Worm (Caenorhabditis elegans) whole organism, mixed stage, embryonic: Measurements from ENCODE around the gene bath-45.

ENCODE experiments used
- blmp-1 ChIP-seq: fragments of 150-350 bp; optimal IDR thresholded peaks from 2 replicates; lab custom pipeline; 2014; ENCODE audit warnings: missing biosample characterization, missing genetic modification characterization
- cnd-1 ChIP-seq: fragments of 200-800 bp; sonication (Bioruptor generic); optimal IDR thresholded peaks from 2 replicates; lab custom pipeline; 2018; ENCODE audit warnings: mild to moderate bottlenecking, missing genetic modification characterization, missing compliant biosample characterization
- elt-1 ChIP-seq: sonication (generic microtip); optimal IDR thresholded peaks from 2 replicates; lab custom pipeline; 2017; ENCODE audit warnings: missing genetic modification characterization, mild to moderate bottlenecking, missing compliant biosample characterization, antibody characterized with exemption, moderate library complexity, borderline replicate concordance; ENCODE audit not compliant: insufficient read depth
- nhr-2 ChIP-seq: fragments of 150-350 bp; optimal IDR thresholded peaks from 2 replicates; lab custom pipeline; 2014; ENCODE audit warnings: missing biosample characterization, missing genetic modification characterization
- nhr-237 ChIP-seq: fragments of 150-350 bp; optimal IDR thresholded peaks from 2 replicates; lab custom pipeline; 2014; ENCODE audit warnings: missing biosample characterization, missing genetic modification characterization
- nhr-28 ChIP-seq: fragments of 150-350 bp; optimal IDR thresholded peaks from 2 replicates; lab custom pipeline; 2014; ENCODE audit warnings: missing biosample characterization, missing genetic modification characterization
- nhr-76 ChIP-seq: sonication (generic microtip); optimal IDR thresholded peaks from 2 replicates; lab custom pipeline; 2017; ENCODE audit warnings: missing biosample characterization, missing genetic modification characterization
- snpc-4 ChIP-seq: fragments of 150-350 bp; optimal IDR thresholded peaks from 2 replicates; lab custom pipeline; 2014; ENCODE audit warnings: missing biosample characterization, missing genetic modification characterization
- tbx-8 ChIP-seq: fragments of 200-800 bp; sonication (Bioruptor generic); optimal IDR thresholded peaks from 2 replicates; lab custom pipeline; 2018; ENCODE audit warnings: mild to moderate bottlenecking, missing genetic modification characterization, moderate library complexity, missing compliant biosample characterization
- unc-39 ChIP-seq: fragments of 150-350 bp; optimal IDR thresholded peaks from 2 replicates; lab custom pipeline; 2014; ENCODE audit warnings: missing biosample characterization, missing genetic modification characterization
- unc-62 ChIP-seq: fragments of 150-350 bp; optimal IDR thresholded peaks from 2 replicates; lab custom pipeline; 2014; ENCODE audit warnings: missing biosample characterization, missing genetic modification reagents, missing genetic modification characterization
- ztf-11 ChIP-seq: fragments of 150-350 bp; optimal IDR thresholded peaks from 2 replicates; lab custom pipeline; 2014; ENCODE audit warnings: missing biosample characterization, missing genetic modification characterization

DNA sequence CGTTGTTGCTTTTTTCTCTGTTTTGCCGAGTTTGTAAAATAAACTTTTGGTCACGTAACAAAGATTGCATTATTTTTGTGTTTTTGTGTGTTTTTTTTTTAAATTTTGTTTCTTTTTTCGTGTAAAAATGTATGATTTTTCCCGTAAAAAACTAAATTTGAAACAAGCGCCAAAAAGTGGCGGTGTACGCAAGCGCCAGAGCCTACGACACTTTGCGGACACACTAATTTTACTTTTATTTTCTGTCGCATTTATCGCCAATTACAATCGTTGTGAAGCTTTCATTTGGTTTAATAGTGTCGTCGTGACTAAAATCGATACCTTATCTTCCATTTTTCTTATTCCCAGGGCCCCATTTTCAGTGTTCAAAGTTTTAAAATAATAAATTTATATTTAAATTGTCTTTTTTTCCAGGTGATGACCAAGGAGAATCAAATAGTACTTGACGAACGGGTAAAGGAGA lies 39.0 kb upstream of the bath-45 start, which contains the start of the genes Y81G3A.1 and gcn-2:
- TF ChIP-seq unc-39 (tag; lab: Kevin White, UChicago): no peak
- TF ChIP-seq nhr-76: no peak
- no peak for TF ChIP-seq cnd-1 (tag; lab: Kevin White, UChicago)
- TF ChIP-seq ztf-11: no peak
- TF ChIP-seq snpc-4 (tag; lab: Kevin White, UChicago): no peak
- no peak for TF ChIP-seq unc-62 (GFP tag; lab: Kevin White, UChicago)
- TF ChIP-seq blmp-1 (tag; lab: Kevin White, UChicago): peak; percentile 25
- peak; percentile 56 for TF ChIP-seq nhr-237 (tag; lab: Kevin White, UChicago)
- TF ChIP-seq elt-1 (tag; lab: Kevin White, UChicago): no peak
- TF ChIP-seq nhr-2 (tag; lab: Kevin White, UChicago): no peak
- TF ChIP-seq nhr-28 (tag; lab: Kevin White, UChicago): no peak
- TF ChIP-seq tbx-8 (GFP tag; lab: Kevin White, UChicago): no peak
